Worm (Caenorhabditis elegans) whole organism, young adult: ENCODE data around the gene nspg-3.

Experiments used
- B0019.2 ChIP-seq: fragments of 200-800 bp; sonication (Bioruptor generic); conservative IDR thresholded peaks from 2 replicates; pipeline ENCODE4 v1.3.6; 2022; ENCODE audit warnings: missing genetic modification reagents, missing genetic modification characterization, missing compliant biosample characterization
- F57A8.1 ChIP-seq: fragments of 200-800 bp; sonication (Bioruptor generic); optimal IDR thresholded peaks from 2 replicates; lab custom pipeline; 2018; ENCODE audit warnings: mild to moderate bottlenecking, missing genetic modification characterization, moderate library complexity, missing compliant biosample characterization
- nfya-1 ChIP-seq: sonication (generic microtip); optimal IDR thresholded peaks from 2 replicates; lab custom pipeline; 2017; ENCODE audit warnings: antibody characterized with exemption, missing compliant biosample characterization, missing genetic modification characterization, borderline replicate concordance; ENCODE audit not compliant: insufficient read depth

DNA sequence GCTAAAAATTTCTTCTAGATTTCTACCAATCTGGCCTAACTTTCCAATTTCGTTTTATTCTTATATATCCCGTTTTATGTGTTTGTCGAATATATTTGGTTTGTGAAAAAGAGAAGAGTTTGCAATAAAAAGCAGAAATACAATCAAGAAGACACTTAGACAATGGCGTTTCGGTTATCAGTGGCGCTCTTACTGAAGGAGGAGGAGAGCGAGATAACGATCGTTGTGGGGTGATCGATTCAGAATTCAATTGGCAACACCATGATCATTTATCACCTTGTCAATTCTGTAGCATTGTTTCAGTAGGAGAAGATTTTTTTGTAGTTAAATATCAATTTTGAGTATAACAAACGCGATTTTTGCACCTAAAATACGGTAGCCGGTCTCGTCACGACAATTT is 42.0 kb upstream of the nspg-3 start:
- no peak for TF ChIP-seq F57A8.1
- TF ChIP-seq B0019.2 (GFP tag; lab: Robert Waterston, UW) = no peak
- TF ChIP-seq nfya-1 (tag; lab: Kevin White, UChicago) = no peak
